Fruit fly (Drosophila melanogaster): Measurements from ENCODE around the gene CG13810.

DNA sequence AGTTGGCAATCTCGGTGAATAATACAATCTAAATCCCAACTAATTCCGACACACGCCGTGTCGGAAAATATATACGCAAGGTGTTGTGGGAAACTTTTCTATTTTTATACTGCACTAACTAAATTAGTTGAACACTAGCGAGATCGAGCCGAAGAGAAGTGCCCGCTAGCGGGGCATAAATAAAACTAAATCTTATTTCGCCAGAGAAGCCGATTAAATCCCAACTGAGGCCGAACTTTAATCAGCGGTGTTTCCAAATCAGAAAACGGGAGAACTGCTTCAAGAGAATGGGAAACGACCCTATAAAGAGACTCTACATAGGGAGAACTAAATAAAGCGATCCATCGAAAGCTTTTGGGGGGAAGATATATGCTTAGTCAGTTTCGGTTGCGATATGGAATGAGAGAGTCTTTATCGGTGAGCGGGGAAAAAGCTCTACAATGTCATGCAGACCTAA is 6.3 kb downstream of the CG13810 start, which contains the start of gene CG5707:
- TF ChIP-seq Sin3A (optimal IDR thresholded peaks at IDR 0.05) (no peak), psq (optimal IDR thresholded peaks at IDR 0.05) (no peak)

Measured in Kc167 (cell line).